Fruit fly (Drosophila melanogaster) whole organism, embryonic: ENCODE results near the gene dlg1.
A peak's percentile ranks its signal among the peaks of the same experiment; 100 is the strongest.

Experiments used
- CG10274 ChIP-seq: fragments of 200-800 bp; sonication (Bioruptor generic); optimal IDR thresholded peaks from 3 replicates; lab custom pipeline; 2017; ENCODE audit warnings: missing biosample characterization, mild to moderate bottlenecking, missing genetic modification characterization
- CG11723 ChIP-seq: fragments of 200-800 bp; sonication (Bioruptor generic); optimal IDR thresholded peaks from 2 replicates; lab custom pipeline; 2017; ENCODE audit warnings: missing biosample characterization, mild to moderate bottlenecking, missing genetic modification characterization
- CG12391 ChIP-seq: fragments of 200-800 bp; sonication (Bioruptor generic); optimal IDR thresholded peaks from 3 replicates; lab custom pipeline; 2018; ENCODE audit warnings: missing biosample characterization, mild to moderate bottlenecking, missing genetic modification characterization, moderate library complexity
- CG15514 ChIP-seq: fragments of 200-800 bp; sonication (Bioruptor generic); optimal IDR thresholded peaks from 3 replicates; lab custom pipeline; 2017; ENCODE audit warnings: missing biosample characterization, missing genetic modification characterization, mild to moderate bottlenecking, moderate library complexity, missing genetic modification reagents
- CG17359 ChIP-seq: fragments of 200-800 bp; sonication (Bioruptor generic); optimal IDR thresholded peaks from 3 replicates; lab custom pipeline; 2018; ENCODE audit warnings: missing biosample characterization, mild to moderate bottlenecking, missing genetic modification characterization, moderate library complexity
- CG32767 ChIP-seq: fragments of 200-800 bp; sonication (Bioruptor generic); IDR thresholded peaks from 2 replicates; pipeline ENCODE4 v1.3.6; 2022; ENCODE audit warnings: missing biosample characterization, missing genetic modification characterization
- CG4360 ChIP-seq: fragments of 200-800 bp; sonication (Bioruptor generic); IDR thresholded peaks from 2 replicates; pipeline ENCODE4 v1.3.6; 2022; ENCODE audit warnings: missing biosample characterization, missing genetic modification characterization
- CG4617 ChIP-seq: fragments of 200-800 bp; sonication (Bioruptor generic); optimal IDR thresholded peaks from 3 replicates; lab custom pipeline; 2016; ENCODE audit warnings: missing biosample characterization, missing genetic modification characterization, borderline replicate concordance
- CG7357 ChIP-seq: fragments of 200-800 bp; sonication (Bioruptor generic); IDR thresholded peaks from 3 replicates; pipeline ENCODE4 v1.3.6; 2022; ENCODE audit warnings: missing biosample characterization, missing genetic modification characterization
- CG8281 ChIP-seq: fragments of 200-800 bp; sonication (Bioruptor generic); optimal IDR thresholded peaks from 2 replicates; lab custom pipeline; 2018; ENCODE audit warnings: missing biosample characterization, mild to moderate bottlenecking, missing genetic modification characterization, moderate library complexity
- CG9609 ChIP-seq: fragments of 200-800 bp; sonication (Bioruptor generic); optimal IDR thresholded peaks from 3 replicates; lab custom pipeline; 2016; ENCODE audit warnings: missing biosample characterization, missing genetic modification characterization
- CG9727 ChIP-seq: fragments of 200-800 bp; sonication (Bioruptor generic); optimal IDR thresholded peaks from 3 replicates; lab custom pipeline; 2017; ENCODE audit warnings: missing biosample characterization, mild to moderate bottlenecking, missing genetic modification characterization
- D19A ChIP-seq: fragments of 200-800 bp; optimal IDR thresholded peaks from 3 replicates; lab custom pipeline; 2019; ENCODE audit warnings: missing biosample characterization, mild to moderate bottlenecking, missing genetic modification characterization, moderate library complexity
- Dll ChIP-seq: fragments of 200-800 bp; sonication (Bioruptor generic); IDR thresholded peaks from 4 replicates; pipeline ENCODE4 v1.3.6; 2022; ENCODE audit warnings: missing biosample characterization, missing genetic modification characterization; ENCODE audit not compliant: partially characterized antibody
- Drgx ChIP-seq: fragments of 200-800 bp; sonication (Bioruptor generic); IDR thresholded peaks from 2 replicates; pipeline ENCODE4 v1.3.6; 2022; ENCODE audit warnings: missing biosample characterization, missing genetic modification characterization
- HLH3B ChIP-seq: fragments of 200-800 bp; sonication (Bioruptor generic); IDR thresholded peaks from 2 replicates; pipeline ENCODE4 v1.3.6; 2022; ENCODE audit warnings: missing biosample characterization, missing genetic modification characterization
- HmgZ ChIP-seq: fragments of 200-800 bp; sonication (Bioruptor generic); optimal IDR thresholded peaks from 2 replicates; lab custom pipeline; 2018; ENCODE audit warnings: missing biosample characterization, mild to moderate bottlenecking, missing genetic modification characterization
- Lpt ChIP-seq: fragments of >200 bp; optimal IDR thresholded peaks from 2 replicates; lab custom pipeline; 2018; ENCODE audit warnings: missing biosample characterization, missing genetic modification characterization
- Myb ChIP-seq: fragments of 200-800 bp; sonication (Bioruptor generic); optimal IDR thresholded peaks from 2 replicates; lab custom pipeline; 2016; ENCODE audit warnings: missing biosample characterization, missing genetic modification characterization
- Nf-YA ChIP-seq: fragments of 200-800 bp; sonication (Bioruptor generic); IDR thresholded peaks from 2 replicates; pipeline ENCODE4 v1.3.6; 2022; ENCODE audit warnings: missing biosample characterization, missing genetic modification characterization
- Opbp ChIP-seq: fragments of 200-800 bp; sonication (Bioruptor generic); IDR thresholded peaks from 3 replicates; pipeline ENCODE4 v1.3.6; 2022; ENCODE audit warnings: missing biosample characterization, missing genetic modification characterization; ENCODE audit not compliant: partially characterized antibody
- Pdp1 ChIP-seq, 2 experiments: fragments of 200-800 bp; sonication (Bioruptor generic); optimal IDR thresholded peaks; 3 replicates each; lab custom pipeline; 2016; ENCODE audit warnings: missing biosample characterization in 2 of 2, missing genetic modification characterization in 2 of 2, mild to moderate bottlenecking in 1 of 2, moderate library complexity in 1 of 2
- Six4 ChIP-seq: fragments of 200-800 bp; sonication (Bioruptor generic); optimal IDR thresholded peaks from 2 replicates; lab custom pipeline; 2016; ENCODE audit warnings: missing biosample characterization, missing genetic modification characterization
- Taf1 ChIP-seq: fragments of 200-800 bp; sonication (Bioruptor generic); IDR thresholded peaks from 2 replicates; pipeline ENCODE4 v1.3.6; 2022; ENCODE audit warnings: missing biosample characterization, missing genetic modification characterization
- Xbp1 ChIP-seq: fragments of 200-800 bp; sonication (Bioruptor generic); optimal IDR thresholded peaks from 3 replicates; lab custom pipeline; 2016; ENCODE audit warnings: missing biosample characterization, mild to moderate bottlenecking, missing genetic modification characterization
- YL-1 ChIP-seq: fragments of 200-800 bp; sonication (Bioruptor generic); optimal IDR thresholded peaks from 3 replicates; lab custom pipeline; 2017; ENCODE audit warnings: missing biosample characterization, mild to moderate bottlenecking, missing genetic modification characterization
- amos ChIP-seq: fragments of 200-800 bp; sonication (Bioruptor generic); IDR thresholded peaks from 2 replicates; pipeline ENCODE4 v1.3.6; 2022; ENCODE audit warnings: missing biosample characterization, missing genetic modification characterization; ENCODE audit not compliant: partially characterized antibody
- ara ChIP-seq: fragments of 200-800 bp; sonication (Bioruptor generic); IDR thresholded peaks from 2 replicates; pipeline ENCODE4 v1.3.6; 2022; ENCODE audit warnings: missing biosample characterization, missing genetic modification characterization
- cato ChIP-seq: fragments of 200-800 bp; sonication (Bioruptor generic); optimal IDR thresholded peaks from 2 replicates; lab custom pipeline; 2016; ENCODE audit warnings: missing biosample characterization, missing genetic modification characterization, borderline replicate concordance
- crc ChIP-seq: fragments of 200-800 bp; sonication (Bioruptor generic); optimal IDR thresholded peaks from 2 replicates; lab custom pipeline; 2016; ENCODE audit warnings: missing biosample characterization, missing genetic modification characterization
- crol ChIP-seq: fragments of 200-800 bp; sonication (Bioruptor generic); IDR thresholded peaks from 2 replicates; pipeline ENCODE4 v1.3.6; 2022; ENCODE audit warnings: missing biosample characterization, missing genetic modification characterization
- dmrt99B ChIP-seq: fragments of 200-800 bp; sonication (Bioruptor generic); optimal IDR thresholded peaks from 2 replicates; lab custom pipeline; 2018; ENCODE audit warnings: missing biosample characterization, mild to moderate bottlenecking, missing genetic modification characterization, moderate library complexity
- en ChIP-seq: fragments of 200-800 bp; sonication (Bioruptor generic); optimal IDR thresholded peaks from 2 replicates; lab custom pipeline; 2016; ENCODE audit warnings: missing biosample characterization, missing genetic modification characterization
- ewg ChIP-seq: fragments of 200-800 bp; sonication (Bioruptor generic); optimal IDR thresholded peaks from 3 replicates; lab custom pipeline; 2017; ENCODE audit warnings: mild to moderate bottlenecking, missing biosample characterization, missing genetic modification reagents, missing genetic modification characterization
- fd102C ChIP-seq: fragments of 200-800 bp; sonication (Bioruptor generic); optimal IDR thresholded peaks from 2 replicates; lab custom pipeline; 2018; ENCODE audit warnings: missing biosample characterization, mild to moderate bottlenecking, missing genetic modification characterization, moderate library complexity
- fd3F ChIP-seq: fragments of 200-800 bp; sonication (Bioruptor generic); optimal IDR thresholded peaks from 2 replicates; lab custom pipeline; 2018; ENCODE audit warnings: missing biosample characterization, mild to moderate bottlenecking, missing genetic modification characterization, moderate library complexity
- ftz-f1 ChIP-seq: fragments of 200-800 bp; sonication (Bioruptor generic); optimal IDR thresholded peaks from 2 replicates; lab custom pipeline; 2016; ENCODE audit warnings: missing biosample characterization, missing genetic modification characterization
- grau ChIP-seq: fragments of 200-800 bp; optimal IDR thresholded peaks from 3 replicates; lab custom pipeline; 2019; ENCODE audit warnings: missing biosample characterization, mild to moderate bottlenecking, missing genetic modification characterization, moderate library complexity
- gro ChIP-seq: fragments of 200-800 bp; sonication (Bioruptor generic); optimal IDR thresholded peaks from 2 replicates; lab custom pipeline; 2016; ENCODE audit warnings: missing biosample characterization, missing genetic modification characterization
- lmd ChIP-seq: fragments of 200-800 bp; sonication (Bioruptor generic); IDR thresholded peaks from 2 replicates; pipeline ENCODE4 v1.3.6; 2022; ENCODE audit warnings: missing biosample characterization, missing genetic modification characterization
- mirr ChIP-seq: fragments of 200-800 bp; sonication (Bioruptor generic); optimal IDR thresholded peaks from 3 replicates; lab custom pipeline; 2018; ENCODE audit warnings: missing biosample characterization, mild to moderate bottlenecking, missing genetic modification characterization
- nmo ChIP-seq: fragments of 200-800 bp; sonication (Bioruptor generic); optimal IDR thresholded peaks from 2 replicates; lab custom pipeline; 2018; ENCODE audit warnings: missing biosample characterization, mild to moderate bottlenecking, missing genetic modification characterization, moderate library complexity
- pita ChIP-seq: fragments of 200-800 bp; sonication (Bioruptor generic); optimal IDR thresholded peaks from 2 replicates; lab custom pipeline; 2017; ENCODE audit warnings: missing biosample characterization, mild to moderate bottlenecking, missing genetic modification characterization
- sens ChIP-seq: fragments of 200-800 bp; sonication (Bioruptor generic); peaks from one replicate; lab custom pipeline; 2016; ENCODE audit warnings: missing biosample characterization, missing genetic modification characterization
- sna ChIP-seq: fragments of 200-800 bp; sonication (Bioruptor generic); IDR thresholded peaks from 2 replicates; pipeline ENCODE4 v1.3.6; 2022; ENCODE audit warnings: missing biosample characterization, missing genetic modification characterization; ENCODE audit not compliant: partially characterized antibody
- sqz ChIP-seq: fragments of 200-800 bp; sonication (Bioruptor generic); optimal IDR thresholded peaks from 3 replicates; lab custom pipeline; 2018; ENCODE audit warnings: missing biosample characterization, mild to moderate bottlenecking, missing genetic modification characterization
- tup ChIP-seq: fragments of 200-800 bp; sonication (Bioruptor generic); optimal IDR thresholded peaks from 2 replicates; lab custom pipeline; 2016; ENCODE audit warnings: missing biosample characterization, mild to moderate bottlenecking, missing genetic modification characterization, moderate library complexity
- unc-4 ChIP-seq: fragments of 200-800 bp; sonication (Bioruptor generic); IDR thresholded peaks from 2 replicates; pipeline ENCODE4 v1.3.6; 2022; ENCODE audit warnings: missing biosample characterization, missing genetic modification characterization; ENCODE audit not compliant: partially characterized antibody
- vvl ChIP-seq: fragments of 200-800 bp; sonication (Bioruptor generic); IDR thresholded peaks from 2 replicates; pipeline ENCODE4 v1.3.6; 2022; ENCODE audit warnings: missing biosample characterization, missing genetic modification characterization
- yki ChIP-seq: fragments of >200 bp; optimal IDR thresholded peaks from 3 replicates; lab custom pipeline; 2018
- z ChIP-seq: fragments of 200-800 bp; sonication (Bioruptor generic); IDR thresholded peaks from 3 replicates; pipeline ENCODE4 v1.3.6; 2022; ENCODE audit warnings: missing biosample characterization, missing genetic modification characterization

dlg1 gene

dm6 chrX:11427282-11427689 is 57.8 kb downstream of the dlg1 start (continued):
- TF ChIP-seq CG10274 (GFP tag; lab: Kevin White, UChicago) (peak; percentile 10), pita (no peak), amos (GFP tag; lab: Robert Waterston, UW) (no peak), cato (GFP tag; lab: Kevin White, UChicago) (no peak), lmd (no peak), mirr (GFP tag; lab: Kevin White, UChicago) (peak; percentile 80), ewg (GFP tag; lab: Kevin White, UChicago) (no peak), grau (peak; percentile 18), crol (peak; percentile 89), Taf1 (GFP tag; lab: Robert Waterston, UW) (no peak), CG9609 (GFP tag; lab: Kevin White, UChicago) (no peak), sens (GFP tag; lab: Kevin White, UChicago) (no peak), CG17359 (tag; lab: Kevin White, UChicago) (peak; percentile 32), YL-1 (GFP tag; lab: Kevin White, UChicago) (no peak), CG9727 (GFP tag; lab: Kevin White, UChicago) (peak; percentile 20), fd102C (GFP tag; lab: Kevin White, UChicago) (no peak), Drgx (GFP tag; lab: Robert Waterston, UW) (0 out of 2 replicates have a peak, but pooled peaks have one; percentile 13), Xbp1 (GFP tag; lab: Kevin White, UChicago) (no peak), z (no peak), CG11723 (GFP tag; lab: Kevin White, UChicago) (peak; percentile 31), ara (GFP tag; lab: Robert Waterston, UW) (no peak), Pdp1 (GFP tag; optimal IDR thresholded peaks at IDR 0.05; lab: Kevin White, UChicago) (peak in 1 of 2 experiments; percentile 52), CG8281 (tag; lab: Kevin White, UChicago) (peak; percentile 18), dmrt99B (no peak), Nf-YA (no peak), D19A (tag; lab: Kevin White, UChicago) (peak; percentile 16), CG4617 (GFP tag; lab: Kevin White, UChicago) (no peak), CG7357 (GFP tag; lab: Robert Waterston, UW) (no peak), sna (0 out of 2 replicates have a peak, but pooled peaks have one; percentile 21), Myb (GFP tag; lab: Kevin White, UChicago) (no peak), CG12391 (tag; lab: Kevin White, UChicago) (peak; percentile 36), yki (lab: Kevin White, UChicago) (no peak), unc-4 (GFP tag; lab: Robert Waterston, UW) (no peak), CG15514 (GFP tag; lab: Kevin White, UChicago) (peak; percentile 53), Lpt (no peak), ftz-f1 (peak; percentile 92), fd3F (GFP tag; lab: Kevin White, UChicago) (peak; percentile 25), Opbp (no peak), en (GFP tag; lab: Kevin White, UChicago) (no peak), vvl (peak; percentile 78), Dll (no peak), HmgZ (tag; lab: Kevin White, UChicago) (peak; percentile 42), CG4360 (GFP tag; lab: Robert Waterston, UW) (no peak), Six4 (GFP tag; lab: Kevin White, UChicago) (no peak), HLH3B (no peak), crc (no peak), sqz (GFP tag; lab: Kevin White, UChicago) (no peak), gro (GFP tag; lab: Kevin White, UChicago) (no peak), nmo (GFP tag; lab: Kevin White, UChicago) (no peak), tup (GFP tag; lab: Kevin White, UChicago) (no peak), CG32767 (GFP tag; lab: Robert Waterston, UW) (0 out of 2 replicates have a peak, but pooled peaks have one; percentile 16)
